Fruit fly (Drosophila melanogaster): ENCODE data around the gene puf.
A peak's percentile ranks its signal among the peaks of the same experiment; 100 is the strongest.

puf gene

dm6 chr3R:24629877-24630808 is 19.7 kb downstream of the puf start, which contains the start of gene Wsck:
Wsck (minus strand) TSS chr3R:24630075.
- TF ChIP-seq EcR (GFP tag; optimal IDR thresholded peaks at IDR 0.05) (peak; percentile 46), Snoo (tag; optimal IDR thresholded peaks at IDR 0.05) (peak; percentile 17), Ets98B (GFP tag; IDR thresholded peaks at IDR 0.05) (no peak)

dm6 chr3R:24626667-24627066 is 23.2 kb downstream of the puf start:
- no peak for TF ChIP-seq Ets98B (GFP tag; IDR thresholded peaks at IDR 0.05)
- TF ChIP-seq D1 (tag; optimal IDR thresholded peaks at IDR 0.05) = no peak
- no peak for TF ChIP-seq CG12605 (GFP tag; IDR thresholded peaks at IDR 0.05)
- no peak for TF ChIP-seq fd96Ca (GFP tag; IDR thresholded peaks at IDR 0.05)
- no peak for TF ChIP-seq Snoo (tag; optimal IDR thresholded peaks at IDR 0.05)
- no peak for TF ChIP-seq CG8159 (tag; optimal IDR thresholded peaks at IDR 0.05)
- TF ChIP-seq CG34367 (tag; optimal IDR thresholded peaks at IDR 0.05) = no peak
- TF ChIP-seq CG4496 (GFP tag; IDR thresholded peaks at IDR 0.05) = no peak
- no peak for TF ChIP-seq CG14655 (GFP tag; optimal IDR thresholded peaks at IDR 0.05)
- TF ChIP-seq EcR (GFP tag; optimal IDR thresholded peaks at IDR 0.05) = no peak
- TF ChIP-seq CG10348 (GFP tag; IDR thresholded peaks at IDR 0.05) = no peak
- TF ChIP-seq Pif1B (GFP tag; optimal IDR thresholded peaks at IDR 0.05) = no peak
- TF ChIP-seq CG9948 (tag; optimal IDR thresholded peaks at IDR 0.05) = no peak
- TF ChIP-seq CG15710 (tag; optimal IDR thresholded peaks at IDR 0.05) = no peak
- no peak for TF ChIP-seq CG8301 (tag; optimal IDR thresholded peaks at IDR 0.05)

- TF ChIP-seq rn (GFP tag; IDR thresholded peaks at IDR 0.05) (no peak), fd96Ca (GFP tag; IDR thresholded peaks at IDR 0.05) (peak; percentile 12; the same call in 1 of the 3 replicates), CG12605 (GFP tag; IDR thresholded peaks at IDR 0.05) (0 out of 2 replicates have a peak, but pooled peaks have one; percentile 26), Pif1B (GFP tag; optimal IDR thresholded peaks at IDR 0.05) (no peak), CG15710 (tag; optimal IDR thresholded peaks at IDR 0.05) (no peak), Snoo (tag; optimal IDR thresholded peaks at IDR 0.05) (no peak), Ets98B (GFP tag; IDR thresholded peaks at IDR 0.05) (no peak; the same call in 1 of the 2 replicates), CG32121 (GFP tag; IDR thresholded peaks at IDR 0.05) (peak; percentile 29; the same call in 1 of the 2 replicates), CG34367 (tag; optimal IDR thresholded peaks at IDR 0.05) (no peak), CG13204 (GFP tag; optimal IDR thresholded peaks at IDR 0.05) (no peak), CG8159 (tag; optimal IDR thresholded peaks at IDR 0.05) (peak; percentile 27), Pif1A (GFP tag; optimal IDR thresholded peaks at IDR 0.05) (no peak), CG4496 (GFP tag; IDR thresholded peaks at IDR 0.05) (peak; percentile 47; the same call in 1 of the 3 replicates), D1 (tag; optimal IDR thresholded peaks at IDR 0.05) (no peak), CG14655 (GFP tag; optimal IDR thresholded peaks at IDR 0.05) (no peak), CG17806 (tag; optimal IDR thresholded peaks at IDR 0.05) (peak; percentile 1), CG8301 (tag; optimal IDR thresholded peaks at IDR 0.05) (peak; percentile 17), EcR (GFP tag; optimal IDR thresholded peaks at IDR 0.05) (peak; percentile 7), CG9948 (tag; optimal IDR thresholded peaks at IDR 0.05) (no peak), gl (tag; optimal IDR thresholded peaks at IDR 0.05) (no peak), CG10348 (GFP tag; IDR thresholded peaks at IDR 0.05) (no peak)
Observed at dm6 chr3R:24626003-24626486, 23.8 kb downstream of the puf start.

dm6 chr3R:24625517-24625925 is 24.3 kb downstream of the puf start, which contains the start of the genes Syx18 and atl:
Syx18 (minus strand) TSS chr3R:24625562.
atl (plus strand) TSS chr3R:24625671.
- TF ChIP-seq CG9948 (tag; optimal IDR thresholded peaks at IDR 0.05) (no peak), CG14655 (GFP tag; optimal IDR thresholded peaks at IDR 0.05) (no peak), CG13204 (GFP tag; optimal IDR thresholded peaks at IDR 0.05) (no peak), EcR (GFP tag; optimal IDR thresholded peaks at IDR 0.05) (peak; percentile 47), CG4496 (GFP tag; IDR thresholded peaks at IDR 0.05) (no peak)

dm6 chr3R:24620569-24620968 is 29.3 kb downstream of the puf start:
- no peak for TF ChIP-seq rn (GFP tag; IDR thresholded peaks at IDR 0.05)
- no peak for TF ChIP-seq Pif1A (GFP tag; optimal IDR thresholded peaks at IDR 0.05)
- no peak for TF ChIP-seq CG17806 (tag; optimal IDR thresholded peaks at IDR 0.05)
- TF ChIP-seq CG8159 (tag; optimal IDR thresholded peaks at IDR 0.05) = no peak
- no peak for TF ChIP-seq CG32121 (GFP tag; IDR thresholded peaks at IDR 0.05)
- no peak for TF ChIP-seq Pif1B (GFP tag; optimal IDR thresholded peaks at IDR 0.05)
- TF ChIP-seq CG8301 (tag; optimal IDR thresholded peaks at IDR 0.05) = no peak
- no peak for TF ChIP-seq Snoo (tag; optimal IDR thresholded peaks at IDR 0.05)
- no peak for TF ChIP-seq CG12605 (GFP tag; IDR thresholded peaks at IDR 0.05)
- TF ChIP-seq CG9948 (tag; optimal IDR thresholded peaks at IDR 0.05) = no peak
- TF ChIP-seq EcR (GFP tag; optimal IDR thresholded peaks at IDR 0.05) = no peak
- TF ChIP-seq CG34367 (tag; optimal IDR thresholded peaks at IDR 0.05) = no peak
- TF ChIP-seq CG10348 (GFP tag; IDR thresholded peaks at IDR 0.05) = no peak

dm6 chr3R:24614707-24615022 is 35.2 kb downstream of the puf start:
- TF ChIP-seq gl (tag; optimal IDR thresholded peaks at IDR 0.05) (no peak), CG8301 (tag; optimal IDR thresholded peaks at IDR 0.05) (no peak), Snoo (tag; optimal IDR thresholded peaks at IDR 0.05) (no peak), CG9948 (tag; optimal IDR thresholded peaks at IDR 0.05) (no peak), CG13204 (GFP tag; optimal IDR thresholded peaks at IDR 0.05) (no peak), fd96Ca (GFP tag; IDR thresholded peaks at IDR 0.05) (no peak), CG4496 (GFP tag; IDR thresholded peaks at IDR 0.05) (no peak), rn (GFP tag; IDR thresholded peaks at IDR 0.05) (no peak), EcR (GFP tag; optimal IDR thresholded peaks at IDR 0.05) (no peak), Ets98B (GFP tag; IDR thresholded peaks at IDR 0.05) (no peak)

Measured in whole organism, pupa.